Fruit fly (Drosophila melanogaster): Measurements from ENCODE around the gene CG14982.

Gene CG14982

DNA sequence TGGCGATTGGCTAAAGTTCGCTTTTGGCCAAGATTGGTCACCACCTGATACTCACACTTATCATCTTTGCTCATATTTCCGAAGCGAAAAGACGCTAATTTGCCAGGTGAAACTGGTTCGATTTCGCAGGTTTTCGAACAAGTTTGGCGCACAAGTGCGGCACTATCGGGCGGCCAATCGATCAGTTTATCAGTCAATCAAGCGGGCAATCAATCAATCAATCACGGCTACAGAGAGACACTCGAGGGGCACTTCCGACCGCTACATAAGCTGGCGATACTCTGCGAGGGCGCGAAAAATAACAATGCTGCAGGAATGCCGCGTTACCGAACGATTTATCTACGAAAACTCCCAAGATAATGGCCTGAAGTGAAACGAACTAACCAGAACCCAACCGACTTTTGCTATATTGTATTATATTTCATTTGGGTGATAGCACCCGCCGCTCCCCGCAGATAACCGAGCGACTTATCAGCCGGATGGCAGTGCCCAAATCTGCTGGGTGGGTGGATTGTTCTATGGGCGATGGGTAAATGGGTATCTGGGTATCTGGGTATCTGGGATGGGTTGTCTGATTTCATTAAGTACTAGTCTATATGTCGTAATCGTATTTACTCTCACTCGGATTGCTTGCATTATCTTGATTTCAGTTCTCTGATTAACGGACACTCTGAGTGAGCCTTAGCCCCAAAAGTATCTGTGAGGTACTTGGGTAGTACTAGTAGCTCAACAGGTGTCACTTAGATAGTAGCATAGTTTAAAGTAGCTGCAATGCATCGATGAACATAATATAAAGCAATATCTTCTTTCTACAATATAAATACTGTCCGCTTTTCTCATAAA, 13.3 kb upstream of the CG14982 start:
- peak; percentile 68 for TF ChIP-seq cic (GFP tag; optimal IDR thresholded peaks at IDR 0.05)
- TF ChIP-seq CG11617 (GFP tag; optimal IDR thresholded peaks at IDR 0.05) = no peak

DNA sequence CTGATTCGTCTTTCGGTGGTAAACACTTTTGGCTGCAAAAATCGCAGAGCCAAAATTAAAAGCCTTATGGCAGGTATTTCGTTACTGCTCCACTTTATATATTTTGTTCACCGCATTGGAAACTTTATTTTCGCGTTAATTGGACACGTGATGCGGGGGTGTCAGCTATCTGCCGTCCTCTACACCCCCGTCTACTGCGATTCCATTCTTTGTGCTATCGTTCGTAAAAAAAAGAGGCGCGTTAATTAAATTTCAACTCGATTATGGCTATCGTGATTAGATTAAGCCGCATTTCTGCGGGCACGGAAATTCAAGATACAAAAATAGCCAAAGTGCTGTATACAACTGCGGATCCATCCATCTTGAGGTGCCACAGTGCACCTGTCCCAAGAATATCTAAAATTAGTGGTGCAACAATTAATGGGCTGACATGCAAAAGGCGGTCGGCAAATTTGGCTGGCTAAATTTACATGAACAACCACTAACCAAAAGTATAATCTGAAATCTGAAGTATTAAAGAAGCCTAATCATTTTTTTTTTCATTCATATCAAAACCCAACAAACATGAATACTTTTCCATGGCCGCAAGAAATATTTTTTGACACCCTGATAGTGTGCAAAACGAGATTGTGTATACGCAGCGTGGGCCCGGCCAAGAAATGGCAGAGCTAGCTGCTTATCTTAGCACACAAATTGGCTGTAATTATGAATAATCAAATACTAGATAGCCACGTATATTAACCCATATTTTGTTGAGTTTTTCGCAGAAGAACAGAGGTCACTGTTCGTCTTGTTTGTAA, 12.3 kb upstream of the CG14982 start:
- TF ChIP-seq CG12768 (GFP tag; optimal IDR thresholded peaks at IDR 0.05) = no peak

DNA sequence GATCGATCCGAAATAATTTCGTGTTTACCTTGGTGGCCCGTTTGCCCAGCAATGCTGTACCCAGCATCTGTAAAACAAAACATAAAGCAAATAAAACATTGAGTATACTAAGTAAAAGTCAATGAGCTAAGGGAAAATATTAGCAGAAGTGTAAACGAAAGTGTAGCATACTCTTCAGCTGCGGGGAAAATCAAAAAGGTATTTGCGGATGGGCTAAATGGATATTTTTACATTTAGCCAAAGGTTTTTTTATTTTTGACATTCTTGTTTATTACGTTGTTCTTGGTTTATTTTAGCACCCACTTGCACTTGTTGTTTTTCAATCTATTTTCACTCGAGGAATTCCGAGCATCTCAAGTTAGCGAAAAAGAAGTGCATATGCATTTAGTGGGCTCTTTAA, 11.6 kb upstream of the CG14982 start:
- no peak for TF ChIP-seq Clk (GFP tag; optimal IDR thresholded peaks at IDR 0.05)
- TF ChIP-seq CG5204 (GFP tag; optimal IDR thresholded peaks at IDR 0.05) = no peak

DNA sequence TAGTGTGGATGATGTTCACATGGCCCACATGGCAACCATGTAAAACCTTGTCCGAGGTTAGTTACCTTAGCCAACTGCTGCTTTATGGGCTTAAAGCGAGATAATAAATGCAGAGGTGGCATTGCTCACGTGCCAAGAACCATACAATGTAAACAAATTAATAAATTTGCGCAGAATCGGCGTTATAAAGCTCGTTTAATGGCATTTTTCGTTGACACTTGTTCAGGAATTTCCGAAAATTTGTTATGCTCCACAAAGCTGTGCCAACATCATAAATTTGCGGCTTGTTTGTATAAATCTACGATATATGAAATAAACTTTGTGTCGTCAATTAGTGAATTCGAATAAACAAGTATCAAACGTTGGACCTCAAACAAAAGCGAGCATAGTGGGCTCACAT, 10.7 kb upstream of the CG14982 start:
- TF ChIP-seq CG1620 (GFP tag; optimal IDR thresholded peaks at IDR 0.05) = no peak
- TF ChIP-seq CG11617 (GFP tag; optimal IDR thresholded peaks at IDR 0.05) = no peak
- TF ChIP-seq tj (GFP tag; optimal IDR thresholded peaks at IDR 0.05) = peak; percentile 72

DNA sequence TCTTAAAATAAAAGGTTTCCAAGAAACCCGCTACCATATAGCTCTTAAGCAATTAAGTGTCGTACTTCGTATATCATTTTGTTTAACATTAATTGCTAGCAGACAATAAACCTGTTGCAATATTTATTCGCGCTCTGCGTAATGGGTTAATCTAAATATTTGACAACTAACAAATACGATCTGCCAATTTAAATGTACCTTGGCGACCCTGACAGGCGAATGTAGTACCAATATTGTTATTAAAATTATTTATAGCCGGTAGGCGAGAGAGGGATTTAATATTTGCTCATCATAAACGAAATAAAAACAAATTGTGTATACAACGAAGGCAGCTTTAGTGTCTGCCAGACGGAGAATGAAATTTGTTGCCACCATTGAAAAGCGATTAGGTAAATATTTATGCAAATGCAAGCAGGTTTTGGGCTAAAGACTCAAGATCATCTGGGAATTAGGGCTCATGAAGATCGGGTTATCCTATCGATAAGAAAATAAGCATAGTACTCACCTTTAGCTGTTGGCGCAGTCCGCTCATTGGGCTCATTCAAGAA, 9.7 kb upstream of the CG14982 start:
- TF ChIP-seq cic (GFP tag; optimal IDR thresholded peaks at IDR 0.05) (no peak), kay (GFP tag; ENCODE audit: borderline replicate concordance) (peak; percentile 65), CG1620 (GFP tag; optimal IDR thresholded peaks at IDR 0.05) (no peak), ovo (GFP tag; optimal IDR thresholded peaks at IDR 0.05) (no peak), CG33017 (tag; optimal IDR thresholded peaks at IDR 0.05) (no peak), tj (GFP tag; optimal IDR thresholded peaks at IDR 0.05) (no peak), CG7101 (tag; optimal IDR thresholded peaks at IDR 0.05) (peak; percentile 25), CG7045 (GFP tag; optimal IDR thresholded peaks at IDR 0.05) (no peak), CG11617 (GFP tag; optimal IDR thresholded peaks at IDR 0.05) (no peak), Mnt (GFP tag; optimal IDR thresholded peaks at IDR 0.05) (no peak)

DNA sequence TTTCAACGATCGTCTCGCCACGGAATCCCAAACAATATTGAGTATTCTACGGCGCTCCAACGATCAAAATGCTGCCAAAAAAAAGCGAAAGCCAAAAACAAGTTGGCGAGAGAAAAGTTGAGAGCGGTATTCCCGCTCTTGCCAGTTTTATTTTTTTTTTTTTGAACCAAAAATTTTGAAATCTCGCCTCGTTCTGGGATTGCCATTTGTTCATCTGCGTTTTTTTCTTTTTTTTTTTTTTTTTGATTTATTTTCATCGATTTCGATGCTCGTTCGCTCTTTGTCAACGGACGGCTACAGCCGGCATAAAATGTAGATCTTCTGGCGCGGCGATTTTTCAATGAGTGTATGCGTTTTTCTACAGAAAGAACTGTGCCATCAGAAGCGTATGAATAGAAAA, 8.9 kb upstream of the CG14982 start:
- TF ChIP-seq Crg-1 (GFP tag; optimal IDR thresholded peaks at IDR 0.05) (no peak), kay (GFP tag; ENCODE audit: borderline replicate concordance) (peak; percentile 59)

DNA sequence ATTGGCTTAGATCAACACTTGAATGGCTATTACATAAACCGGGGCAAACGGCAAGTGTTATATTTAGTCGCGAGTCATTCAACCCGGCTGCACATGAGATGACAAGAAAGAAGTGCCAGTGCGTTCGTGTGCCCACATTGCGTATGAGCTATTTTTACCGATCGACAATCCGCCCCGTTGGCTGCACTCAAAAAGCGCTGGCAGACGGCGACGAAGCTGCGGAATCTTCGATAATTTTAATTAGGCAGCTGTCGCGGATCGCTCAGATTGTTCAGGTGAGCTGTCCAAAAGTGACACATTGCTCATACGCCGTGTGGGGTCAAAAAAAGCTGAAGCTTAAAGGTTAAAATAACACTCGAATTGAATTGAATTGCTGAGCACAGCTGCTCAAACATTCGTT, 8.4 kb upstream of the CG14982 start:
- TF ChIP-seq CG12768 (GFP tag; optimal IDR thresholded peaks at IDR 0.05) (no peak), Clk (GFP tag; optimal IDR thresholded peaks at IDR 0.05) (no peak), pad (GFP tag; optimal IDR thresholded peaks at IDR 0.05) (no peak), Hr96 (GFP tag; optimal IDR thresholded peaks at IDR 0.05) (no peak), cnc (optimal IDR thresholded peaks at IDR 0.05) (no peak)

DNA sequence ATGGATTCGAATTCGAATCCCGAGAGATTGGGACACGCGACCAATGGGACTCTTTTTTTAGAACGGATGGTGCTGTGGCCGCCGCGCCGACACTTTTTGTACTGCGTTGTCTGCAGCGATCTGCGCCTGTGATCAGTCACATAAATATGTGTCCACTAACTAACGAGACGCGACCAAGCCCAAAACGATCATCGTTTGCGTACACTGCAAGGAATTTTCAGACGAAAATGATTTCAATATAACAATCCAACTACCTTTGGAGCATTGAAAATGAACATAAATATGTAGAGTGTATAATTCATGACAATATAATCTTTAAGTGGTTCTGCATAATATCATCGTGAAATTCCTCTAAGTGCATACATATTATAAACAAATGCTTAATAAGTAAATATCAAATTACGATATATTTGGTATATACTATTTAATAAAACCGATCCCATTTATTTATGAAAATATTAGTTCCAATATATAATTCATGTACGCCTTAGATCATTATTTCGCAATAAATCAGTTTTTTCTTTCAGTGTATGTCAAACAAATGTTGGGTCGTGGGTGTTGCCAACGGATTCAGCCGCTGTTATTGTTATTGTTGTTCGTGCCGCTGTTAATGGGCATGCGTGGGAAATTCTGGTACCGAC, 6.8 kb upstream of the CG14982 start, which contains the start of gene Eip63F-1:
Gene Eip63F-1, minus strand, starts transcription at position 51 of the 641 bp plus-strand sequence.
- TF ChIP-seq toe (GFP tag; optimal IDR thresholded peaks at IDR 0.05) (no peak), Hr96 (GFP tag; optimal IDR thresholded peaks at IDR 0.05) (no peak), Clk (GFP tag; optimal IDR thresholded peaks at IDR 0.05) (no peak), CG14711 (tag; optimal IDR thresholded peaks at IDR 0.05) (no peak), CG11617 (GFP tag; optimal IDR thresholded peaks at IDR 0.05) (no peak), cnc (optimal IDR thresholded peaks at IDR 0.05) (no peak), pad (GFP tag; optimal IDR thresholded peaks at IDR 0.05) (no peak), CG12768 (GFP tag; optimal IDR thresholded peaks at IDR 0.05) (no peak)
